Fruit fly (Drosophila melanogaster): Measurements from ENCODE around the gene AMPdeam.

The AMPdeam gene

dm6 chrX:13788973-13789682 is 56.5 kb downstream of the AMPdeam start:
- TF ChIP-seq CG14711 (tag; optimal IDR thresholded peaks at IDR 0.05) (no peak), CG7045 (GFP tag; optimal IDR thresholded peaks at IDR 0.05) (no peak), Clk (GFP tag; optimal IDR thresholded peaks at IDR 0.05) (no peak), CG12768 (GFP tag; optimal IDR thresholded peaks at IDR 0.05) (no peak), pad (GFP tag; optimal IDR thresholded peaks at IDR 0.05) (no peak), CG1620 (GFP tag; optimal IDR thresholded peaks at IDR 0.05) (no peak), CG7101 (tag; optimal IDR thresholded peaks at IDR 0.05) (no peak), ovo (GFP tag; optimal IDR thresholded peaks at IDR 0.05) (no peak), bab1 (GFP tag; optimal IDR thresholded peaks at IDR 0.05) (no peak), kay (GFP tag; ENCODE audit: borderline replicate concordance) (no peak)

dm6 chrX:13787282-13787850 is 58.3 kb downstream of the AMPdeam start:
- TF ChIP-seq CG1620 (GFP tag; optimal IDR thresholded peaks at IDR 0.05) (no peak), CG7045 (GFP tag; optimal IDR thresholded peaks at IDR 0.05) (no peak), Clk (GFP tag; optimal IDR thresholded peaks at IDR 0.05) (no peak), CG11617 (GFP tag; optimal IDR thresholded peaks at IDR 0.05) (no peak), cic (GFP tag; optimal IDR thresholded peaks at IDR 0.05) (no peak), ovo (GFP tag; optimal IDR thresholded peaks at IDR 0.05) (no peak), CG33017 (tag; optimal IDR thresholded peaks at IDR 0.05) (no peak), CG5204 (GFP tag; optimal IDR thresholded peaks at IDR 0.05) (no peak), cnc (optimal IDR thresholded peaks at IDR 0.05) (no peak), CG12768 (GFP tag; optimal IDR thresholded peaks at IDR 0.05) (no peak), tj (GFP tag; optimal IDR thresholded peaks at IDR 0.05) (no peak)

- TF ChIP-seq CG1620 (GFP tag; optimal IDR thresholded peaks at IDR 0.05) (no peak), tj (GFP tag; optimal IDR thresholded peaks at IDR 0.05) (peak; percentile 98), ovo (GFP tag; optimal IDR thresholded peaks at IDR 0.05) (no peak), Hr96 (GFP tag; optimal IDR thresholded peaks at IDR 0.05) (no peak), bab1 (GFP tag; optimal IDR thresholded peaks at IDR 0.05) (peak; percentile 36), Crg-1 (GFP tag; optimal IDR thresholded peaks at IDR 0.05) (no peak)
Measured at dm6 chrX:13786037-13786667, 59.5 kb downstream of the AMPdeam start.

- TF ChIP-seq pad (GFP tag; optimal IDR thresholded peaks at IDR 0.05) (peak; percentile 14), Clk (GFP tag; optimal IDR thresholded peaks at IDR 0.05) (no peak), kay (GFP tag; ENCODE audit: borderline replicate concordance) (no peak), toe (GFP tag; optimal IDR thresholded peaks at IDR 0.05) (peak; percentile 41), tj (GFP tag; optimal IDR thresholded peaks at IDR 0.05) (peak; percentile 52), ovo (GFP tag; optimal IDR thresholded peaks at IDR 0.05) (peak; percentile 61), CG7101 (tag; optimal IDR thresholded peaks at IDR 0.05) (peak; percentile 56), CG14711 (tag; optimal IDR thresholded peaks at IDR 0.05) (peak; percentile 39), CG7045 (GFP tag; optimal IDR thresholded peaks at IDR 0.05) (peak; percentile 60), CG12768 (GFP tag; optimal IDR thresholded peaks at IDR 0.05) (peak; percentile 46), CG5204 (GFP tag; optimal IDR thresholded peaks at IDR 0.05) (peak; percentile 60), CG33017 (tag; optimal IDR thresholded peaks at IDR 0.05) (peak; percentile 21), Hr96 (GFP tag; optimal IDR thresholded peaks at IDR 0.05) (no peak), cnc (optimal IDR thresholded peaks at IDR 0.05) (no peak), CG1620 (GFP tag; optimal IDR thresholded peaks at IDR 0.05) (no peak), Mnt (GFP tag; optimal IDR thresholded peaks at IDR 0.05) (peak; percentile 11), cic (GFP tag; optimal IDR thresholded peaks at IDR 0.05) (no peak), bab1 (GFP tag; optimal IDR thresholded peaks at IDR 0.05) (peak; percentile 50), CG11617 (GFP tag; optimal IDR thresholded peaks at IDR 0.05) (peak; percentile 31), Crg-1 (GFP tag; optimal IDR thresholded peaks at IDR 0.05) (no peak)
Measured at dm6 chrX:13783958-13784907, 61.4 kb downstream of the AMPdeam start.

- TF ChIP-seq Crg-1 (GFP tag; optimal IDR thresholded peaks at IDR 0.05) (no peak), bab1 (GFP tag; optimal IDR thresholded peaks at IDR 0.05) (peak; percentile 23), Clk (GFP tag; optimal IDR thresholded peaks at IDR 0.05) (no peak), pad (GFP tag; optimal IDR thresholded peaks at IDR 0.05) (peak; percentile 25), CG1620 (GFP tag; optimal IDR thresholded peaks at IDR 0.05) (peak; percentile 25), cic (GFP tag; optimal IDR thresholded peaks at IDR 0.05) (peak; percentile 34), Mnt (GFP tag; optimal IDR thresholded peaks at IDR 0.05) (peak; percentile 50), CG33017 (tag; optimal IDR thresholded peaks at IDR 0.05) (no peak), CG7101 (tag; optimal IDR thresholded peaks at IDR 0.05) (peak; percentile 28), tj (GFP tag; optimal IDR thresholded peaks at IDR 0.05) (peak; percentile 89), CG14711 (tag; optimal IDR thresholded peaks at IDR 0.05) (peak; percentile 27)
Measured at dm6 chrX:13783534-13783949, 62.1 kb downstream of the AMPdeam start, which contains the start of gene inaE. Gene inaE (plus strand): TSS chrX:13783714.
